Worm (Caenorhabditis elegans): ENCODE data around the gene M110.9.
A peak's percentile ranks its signal among the peaks of the same experiment; 100 is the strongest.

M110.9 gene

DNA sequence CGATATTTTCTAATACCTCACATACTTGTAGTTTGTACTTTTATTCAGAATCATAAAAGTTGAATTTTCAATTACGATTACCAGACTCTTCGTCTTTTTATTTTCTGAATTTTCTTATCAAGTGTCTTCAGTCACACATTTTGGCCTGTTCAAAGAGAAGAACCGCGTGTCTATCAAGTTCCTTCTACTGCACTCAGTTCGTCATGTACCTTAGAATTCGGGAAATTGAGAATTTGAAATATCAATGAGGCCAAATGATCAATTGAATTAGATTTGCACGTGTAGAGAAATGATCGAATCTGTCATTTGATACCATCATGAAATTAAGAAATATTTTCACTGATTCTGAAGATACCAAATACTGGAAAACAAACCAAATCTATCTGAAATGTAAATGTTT lies 32.5 kb downstream of the M110.9 start (continued):
- TF ChIP-seq sdz-12 (GFP tag; optimal IDR thresholded peaks at IDR 0.05) (no peak), set-16 (GFP tag; IDR thresholded peaks at IDR 0.05) (no peak), nhr-237 (tag; optimal IDR thresholded peaks at IDR 0.05) (no peak), zag-1 (tag; optimal IDR thresholded peaks at IDR 0.05) (no peak), zfp-2 (tag; optimal IDR thresholded peaks at IDR 0.05) (no peak), ces-1 (GFP tag; optimal IDR thresholded peaks at IDR 0.05) (no peak), tra-1 (GFP tag; IDR thresholded peaks at IDR 0.05) (no peak), zfp-3 (GFP tag; conservative IDR thresholded peaks at IDR 0.05) (no peak), Y5F2A.4 (GFP tag; optimal IDR thresholded peaks at IDR 0.05) (no peak), mdt-29 (GFP tag; IDR thresholded peaks at IDR 0.05) (no peak), daf-19 (GFP tag; conservative IDR thresholded peaks at IDR 0.05) (no peak), daf-16 (GFP tag; optimal IDR thresholded peaks at IDR 0.05) (no peak), daf-16 (tag; optimal IDR thresholded peaks at IDR 0.05) (no peak), F49E8.2 (tag; optimal IDR thresholded peaks at IDR 0.05; ENCODE audit: borderline replicate concordance) (no peak), arid-1 (GFP tag; conservative IDR thresholded peaks at IDR 0.05) (no peak), dve-1 (tag; optimal IDR thresholded peaks at IDR 0.05; ENCODE audit: insufficient read depth) (peak; percentile 21)

DNA sequence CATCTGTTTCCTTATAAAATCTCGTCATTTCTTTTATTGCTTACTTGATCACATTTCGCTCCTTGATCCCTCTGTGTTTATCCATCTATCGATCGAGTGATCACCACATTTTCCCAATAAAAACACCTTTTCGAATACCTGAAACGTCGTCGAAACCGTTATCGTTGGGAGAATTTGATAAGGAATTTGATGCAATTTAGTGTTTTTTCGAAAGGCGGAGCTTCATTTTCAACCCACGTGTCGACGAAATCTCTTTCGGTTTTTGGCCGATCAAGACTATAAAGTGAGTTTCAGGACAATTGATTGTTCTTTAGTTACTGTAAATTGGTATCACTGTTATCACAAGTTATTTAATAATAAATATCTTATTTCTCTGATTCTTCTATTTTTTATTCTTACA lies 33.5 kb downstream of the M110.9 start, which contains the start of gene srdh-1:
Gene srdh-1, plus strand, starts transcription at position 43 of the 400 bp plus-strand sequence.
- TF ChIP-seq dmd-6 (GFP tag; IDR thresholded peaks at IDR 0.05) (peak; percentile 35; the same call in 1 of the 2 replicates), lir-3 (tag; optimal IDR thresholded peaks at IDR 0.05) (no peak), mdl-1 (tag; optimal IDR thresholded peaks at IDR 0.05) (peak in 1 of 2 experiments; percentile 21), tra-1 (GFP tag; IDR thresholded peaks at IDR 0.05) (0 out of 2 replicates have a peak, but pooled peaks have one; percentile 16), nhr-28 (tag; optimal IDR thresholded peaks at IDR 0.05) (peak; percentile 2), dpl-1 (GFP tag; optimal IDR thresholded peaks at IDR 0.05) (no peak), mxl-3 (GFP tag; optimal IDR thresholded peaks at IDR 0.05) (peak; percentile 50), nhr-11 (tag; optimal IDR thresholded peaks at IDR 0.05) (no peak), hlh-11 (tag; optimal IDR thresholded peaks at IDR 0.05) (peak; percentile 21)

- peak; percentile 89 for TF ChIP-seq pqm-1 (tag; optimal IDR thresholded peaks at IDR 0.05)
- no peak for TF ChIP-seq skn-1 (tag; optimal IDR thresholded peaks at IDR 0.05)
- TF ChIP-seq mxl-3 (GFP tag; optimal IDR thresholded peaks at IDR 0.05) = peak; percentile 38
- no peak for TF ChIP-seq nhr-11 (tag; optimal IDR thresholded peaks at IDR 0.05)
- TF ChIP-seq ama-1 (optimal IDR thresholded peaks at IDR 0.05) = no peak
- TF ChIP-seq nhr-237 (tag; optimal IDR thresholded peaks at IDR 0.05) = no peak
- TF ChIP-seq hif-1 (tag; optimal IDR thresholded peaks at IDR 0.05) = no peak
- TF ChIP-seq dmd-6 (GFP tag; IDR thresholded peaks at IDR 0.05) = peak; percentile 79
- TF ChIP-seq jun-1 (tag; optimal IDR thresholded peaks at IDR 0.05) = no peak
- no peak for TF ChIP-seq mxl-2 (GFP tag; conservative IDR thresholded peaks at IDR 0.05)
- TF ChIP-seq madf-5 (GFP tag; IDR thresholded peaks at IDR 0.05) = no peak
- no peak for TF ChIP-seq T26A8.4 (GFP tag; IDR thresholded peaks at IDR 0.05)
- no peak for TF ChIP-seq hmg-1.1 (GFP tag; IDR thresholded peaks at IDR 0.05)
- TF ChIP-seq tag-97 (GFP tag; IDR thresholded peaks at IDR 0.05) = no peak
- no peak for TF ChIP-seq set-16 (GFP tag; IDR thresholded peaks at IDR 0.05)
- TF ChIP-seq dmd-8 (GFP tag; IDR thresholded peaks at IDR 0.05) = no peak
- peak; percentile 18; the same call in 1 of the 2 replicates for TF ChIP-seq lin-1 (GFP tag; IDR thresholded peaks at IDR 0.05)
- no peak for TF ChIP-seq lin-38 (GFP tag; IDR thresholded peaks at IDR 0.05)
- peak; percentile 87; the same call in 1 of the 2 replicates for TF ChIP-seq nhr-41 (GFP tag; IDR thresholded peaks at IDR 0.05)
- peak; percentile 35 for TF ChIP-seq hlh-11 (tag; optimal IDR thresholded peaks at IDR 0.05)
- TF ChIP-seq nhr-28 (tag; optimal IDR thresholded peaks at IDR 0.05) = peak; percentile 56
- TF ChIP-seq F44E2.7 (GFP tag; IDR thresholded peaks at IDR 0.05) = no peak
- TF ChIP-seq zfp-2 (tag; optimal IDR thresholded peaks at IDR 0.05) = no peak
These were observed 35.5 kb downstream of the M110.9 start for ce11 chrII:8266559-8266958.

Measured in whole organism, L4 larva.